Worm (Caenorhabditis elegans) whole organism, late embryonic: ENCODE results near the gene tmem-135.

ENCODE experiments used
- ama-1 ChIP-seq: fragments of 150-350 bp; optimal IDR thresholded peaks from 2 replicates; lab custom pipeline; 2014
- ceh-14 ChIP-seq: sonication (generic microtip); optimal IDR thresholded peaks from 2 replicates; lab custom pipeline; 2016; ENCODE audit warnings: missing genotype, missing genetic modification characterization, missing compliant biosample characterization
- dmd-4 ChIP-seq: sonication (generic microtip); optimal IDR thresholded peaks from 2 replicates; lab custom pipeline; 2016; ENCODE audit warnings: borderline replicate concordance, missing genetic modification characterization, missing compliant biosample characterization
- nhr-11 ChIP-seq: fragments of 150-350 bp; optimal IDR thresholded peaks from 2 replicates; lab custom pipeline; 2014; ENCODE audit warnings: missing biosample characterization, missing genetic modification characterization
- npax-4 ChIP-seq: sonication (generic microtip); optimal IDR thresholded peaks from 2 replicates; lab custom pipeline; 2016; ENCODE audit warnings: missing genetic modification characterization, missing compliant biosample characterization
- pag-3 ChIP-seq: sonication (generic microtip); optimal IDR thresholded peaks from 2 replicates; lab custom pipeline; 2016; ENCODE audit warnings: missing compliant biosample characterization, missing genetic modification characterization, borderline replicate concordance
- pqm-1 ChIP-seq: sonication (generic microtip); optimal IDR thresholded peaks from 2 replicates; lab custom pipeline; 2016; ENCODE audit warnings: missing genetic modification characterization, missing compliant biosample characterization
- sox-2 ChIP-seq: fragments of 200-800 bp; sonication (Bioruptor generic); IDR thresholded peaks from 2 replicates; pipeline ENCODE4 v1.3.6; 2022; ENCODE audit warnings: missing genetic modification reagents, missing genetic modification characterization, missing compliant biosample characterization
- tbx-2 ChIP-seq: sonication (generic microtip); optimal IDR thresholded peaks from 2 replicates; lab custom pipeline; 2016; ENCODE audit warnings: missing genetic modification characterization, missing compliant biosample characterization

DNA sequence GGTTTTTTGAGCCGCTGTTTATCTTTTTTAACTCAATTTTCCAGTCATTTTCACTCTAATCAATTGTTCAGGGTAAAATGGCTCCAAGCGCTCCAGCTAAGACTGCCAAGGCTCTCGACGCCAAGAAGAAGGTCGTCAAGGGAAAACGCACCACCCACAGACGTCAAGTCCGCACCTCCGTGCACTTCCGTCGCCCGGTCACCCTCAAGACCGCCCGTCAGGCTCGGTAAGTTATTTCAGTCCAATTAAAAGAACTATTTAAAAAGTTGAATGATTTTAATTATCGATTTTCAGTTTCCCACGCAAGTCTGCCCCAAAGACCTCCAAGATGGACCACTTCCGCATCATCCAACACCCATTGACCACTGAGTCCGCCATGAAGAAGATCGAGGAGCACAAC lies 41.6 kb downstream of the tmem-135 start, which contains the start of gene rpl-25.1:
- TF ChIP-seq sox-2 (GFP tag; lab: Robert Waterston, UW) (no peak), dmd-4 (tag; lab: Kevin White, UChicago) (no peak), pqm-1 (tag; lab: Kevin White, UChicago) (no peak), npax-4 (no peak), tbx-2 (tag; lab: Kevin White, UChicago) (no peak), ama-1 (lab: Kevin White, UChicago) (no peak), pag-3 (tag; lab: Kevin White, UChicago) (no peak), nhr-11 (tag; lab: Kevin White, UChicago) (no peak), ceh-14 (tag; lab: Kevin White, UChicago) (no peak)
